Fruit fly (Drosophila melanogaster) whole organism, wandering third instar larva: ENCODE results near the gene CG10730.

Experiments used
- Abd-B ChIP-seq: fragments of >200 bp; optimal IDR thresholded peaks from 2 replicates; lab custom pipeline; 2017; ENCODE audit warnings: missing biosample characterization, missing genetic modification characterization
- CG32264 ChIP-seq: fragments of 200-800 bp; sonication (Bioruptor generic); optimal IDR thresholded peaks from 2 replicates; lab custom pipeline; 2016; ENCODE audit warnings: missing biosample characterization, missing genetic modification characterization
- CG9705 ChIP-seq: fragments of 200-800 bp; sonication (Bioruptor generic); optimal IDR thresholded peaks from 2 replicates; lab custom pipeline; 2018; ENCODE audit warnings: missing biosample characterization, mild to moderate bottlenecking, missing genetic modification characterization
- CrebA ChIP-seq: fragments of 200-800 bp; sonication (Bioruptor generic); optimal IDR thresholded peaks from 2 replicates; lab custom pipeline; 2016; ENCODE audit warnings: missing biosample characterization, mild to moderate bottlenecking, missing genetic modification characterization, borderline replicate concordance
- Dfd ChIP-seq: fragments of >200 bp; optimal IDR thresholded peaks from 2 replicates; lab custom pipeline; 2017; ENCODE audit warnings: missing biosample characterization, missing genetic modification characterization
- Dif ChIP-seq: fragments of 200-275, 200-300 bp; sonication (Bioruptor generic); optimal IDR thresholded peaks from 2 replicates; lab custom pipeline; 2018; ENCODE audit warnings: missing biosample characterization, missing genetic modification characterization; ENCODE audit not compliant: partially characterized antibody
- GATAd ChIP-seq: sonication (Bioruptor generic); optimal IDR thresholded peaks from 2 replicates; lab custom pipeline; 2016; ENCODE audit warnings: missing biosample characterization, missing genetic modification characterization
- HLH106 ChIP-seq: fragments of 200-800 bp; optimal IDR thresholded peaks from 3 replicates; lab custom pipeline; 2019; ENCODE audit warnings: missing biosample characterization, mild to moderate bottlenecking, missing genetic modification characterization, moderate library complexity
- Hnf4 ChIP-seq: fragments of 200-800 bp; sonication (Bioruptor generic); optimal IDR thresholded peaks from 2 replicates; lab custom pipeline; 2016; ENCODE audit warnings: missing biosample characterization, mild to moderate bottlenecking, missing genetic modification characterization
- Hr78 ChIP-seq: fragments of >200 bp; optimal IDR thresholded peaks from 2 replicates; lab custom pipeline; 2017; ENCODE audit warnings: missing biosample characterization, missing genetic modification characterization
- Hr83 ChIP-seq: fragments of 200-300 bp; sonication (Bioruptor generic); optimal IDR thresholded peaks from 2 replicates; lab custom pipeline; 2016; ENCODE audit warnings: missing biosample characterization, mild to moderate bottlenecking, missing genetic modification characterization, moderate library complexity; ENCODE audit not compliant: poor library complexity, severe bottlenecking
- Jra ChIP-seq: sonication (Bioruptor generic); optimal IDR thresholded peaks from 2 replicates; lab custom pipeline; 2016; ENCODE audit warnings: missing biosample characterization, missing genetic modification characterization
- Mio ChIP-seq: sonication (Bioruptor generic); optimal IDR thresholded peaks from 2 replicates; lab custom pipeline; 2016; ENCODE audit warnings: missing biosample characterization, missing genetic modification characterization
- Myc ChIP-seq: fragments of >200 bp; optimal IDR thresholded peaks from 2 replicates; lab custom pipeline; 2017
- N ChIP-seq: fragments of >200 bp; optimal IDR thresholded peaks from 2 replicates; lab custom pipeline; 2018; ENCODE audit warnings: missing biosample characterization, missing external identifiers, missing genetic modification characterization
- OdsH ChIP-seq: fragments of 200-800 bp; sonication (Bioruptor generic); optimal IDR thresholded peaks from 2 replicates; lab custom pipeline; 2016; ENCODE audit warnings: missing biosample characterization, mild to moderate bottlenecking, missing genetic modification characterization
- Rel ChIP-seq, 2 experiments: fragments of 200-800 bp; sonication (Bioruptor generic) in 1 of 2; optimal IDR thresholded peaks; 2 replicates in 1 of 2; 3 replicates in 1 of 2; lab custom pipeline; 2016 to 2019; ENCODE audit warnings: mild to moderate bottlenecking in 2 of 2, missing biosample characterization in 2 of 2, missing genetic modification characterization in 2 of 2, moderate library complexity in 1 of 2
- Sp1 ChIP-seq: fragments of 200-800 bp; sonication (Bioruptor generic); optimal IDR thresholded peaks from 3 replicates; lab custom pipeline; 2019; ENCODE audit warnings: missing biosample characterization, mild to moderate bottlenecking, missing genetic modification characterization, moderate library complexity
- Vsx2 ChIP-seq: fragments of 200-300, 225-300 bp; sonication (Bioruptor generic); optimal IDR thresholded peaks from 2 replicates; lab custom pipeline; 2018; ENCODE audit warnings: missing biosample characterization, missing genetic modification characterization; ENCODE audit not compliant: partially characterized antibody
- br ChIP-seq: fragments of 200-800 bp; sonication (Bioruptor generic); optimal IDR thresholded peaks from 2 replicates; lab custom pipeline; 2016; ENCODE audit warnings: missing biosample characterization, missing genetic modification characterization
- brk ChIP-seq: fragments of 200-800 bp; sonication (Bioruptor generic); optimal IDR thresholded peaks from 2 replicates; lab custom pipeline; 2016; ENCODE audit warnings: missing biosample characterization, mild to moderate bottlenecking, missing genetic modification characterization
- dl ChIP-seq, 2 experiments: fragments of 175-275, 200-275 bp in 1 of 2; fragments of 200-275 bp in 1 of 2; sonication (Bioruptor generic); optimal IDR thresholded peaks; lab custom pipeline; 2018; ENCODE audit warnings: mild to moderate bottlenecking in 2 of 2, missing biosample characterization in 2 of 2, missing genetic modification characterization in 2 of 2, moderate library complexity in 2 of 2; ENCODE audit not compliant: partially characterized antibody in 2 of 2, insufficient read depth in 1 of 2
- dmrt93B ChIP-seq: fragments of 200-800 bp; sonication (Bioruptor generic); optimal IDR thresholded peaks from 2 replicates; lab custom pipeline; 2018; ENCODE audit warnings: missing biosample characterization, mild to moderate bottlenecking, missing genetic modification characterization
- dsf ChIP-seq: sonication (Bioruptor generic); optimal IDR thresholded peaks from 2 replicates; lab custom pipeline; 2016; ENCODE audit warnings: missing biosample characterization, missing genetic modification characterization, borderline replicate concordance
- ey ChIP-seq: fragments of 200-800 bp; sonication (Bioruptor generic); optimal IDR thresholded peaks from 2 replicates; lab custom pipeline; 2016; ENCODE audit warnings: missing biosample characterization, missing genetic modification characterization
- foxo ChIP-seq, 2 experiments: fragments of 200-800 bp; sonication (Bioruptor generic); optimal IDR thresholded peaks; 2 replicates in 1 of 2; 3 replicates in 1 of 2; lab custom pipeline; 2016 to 2017; ENCODE audit warnings: missing biosample characterization in 2 of 2, missing genetic modification characterization in 2 of 2
- fru ChIP-seq: fragments of 200-800 bp; sonication (Bioruptor generic); optimal IDR thresholded peaks from 3 replicates; lab custom pipeline; 2016; ENCODE audit warnings: missing biosample characterization, mild to moderate bottlenecking, missing genetic modification characterization
- h ChIP-seq: fragments of 200-800 bp; sonication (Bioruptor generic); optimal IDR thresholded peaks from 3 replicates; lab custom pipeline; 2016; ENCODE audit warnings: missing biosample characterization, mild to moderate bottlenecking, missing genetic modification characterization
- jim ChIP-seq: fragments of 175-275, 200-325 bp; sonication (Bioruptor generic); optimal IDR thresholded peaks from 2 replicates; lab custom pipeline; 2016; ENCODE audit warnings: missing biosample characterization, mild to moderate bottlenecking, missing genetic modification characterization
- lola ChIP-seq: fragments of >200 bp; optimal IDR thresholded peaks from 2 replicates; lab custom pipeline; 2017; ENCODE audit warnings: missing biosample characterization, missing genetic modification characterization
- pan ChIP-seq: fragments of >200 bp; optimal IDR thresholded peaks from 2 replicates; lab custom pipeline; 2017
- psq ChIP-seq: fragments of 200-800 bp; sonication (Bioruptor generic); optimal IDR thresholded peaks from 3 replicates; lab custom pipeline; 2017; ENCODE audit warnings: missing biosample characterization, mild to moderate bottlenecking, missing genetic modification characterization, moderate library complexity
- rgr ChIP-seq: fragments of 200-800 bp; sonication (Bioruptor generic); optimal IDR thresholded peaks from 3 replicates; lab custom pipeline; 2016; ENCODE audit warnings: missing biosample characterization, mild to moderate bottlenecking, missing genetic modification characterization
- sage ChIP-seq: fragments of 200-800 bp; sonication (Bioruptor generic); optimal IDR thresholded peaks from 2 replicates; lab custom pipeline; 2016; ENCODE audit warnings: missing biosample characterization, mild to moderate bottlenecking, missing genetic modification characterization
- sv ChIP-seq: fragments of 200-800 bp; sonication (Bioruptor generic); optimal IDR thresholded peaks from 3 replicates; lab custom pipeline; 2016; ENCODE audit warnings: missing biosample characterization, missing genetic modification characterization
- tai ChIP-seq: sonication (Bioruptor generic); optimal IDR thresholded peaks from 2 replicates; lab custom pipeline; 2016; ENCODE audit warnings: missing biosample characterization, missing genetic modification characterization
- usp ChIP-seq: fragments of >200 bp; optimal IDR thresholded peaks from 2 replicates; lab custom pipeline; 2017; ENCODE audit warnings: missing biosample characterization, missing genetic modification characterization
- woc ChIP-seq: sonication (Bioruptor generic); optimal IDR thresholded peaks from 2 replicates; lab custom pipeline; 2016; ENCODE audit warnings: missing biosample characterization, mild to moderate bottlenecking, missing genetic modification characterization

The CG10730 gene

dm6 chr2L:20061018-20061657 lies 10.9 kb downstream of the CG10730 start, which contains the start of the genes barr and lok:
Gene barr (minus strand): TSS chr2L:20061370.
Gene lok (plus strand): TSS chr2L:20061422.
- peak; percentile 52 for TF ChIP-seq h (GFP tag; lab: Kevin White, UChicago)
- no peak for TF ChIP-seq dl (GFP tag; optimal IDR thresholded peaks at IDR 0.05; lab: Kevin White, UChicago; ENCODE audit: insufficient read depth in 1 of 2, partially characterized antibody in 2 of 2)
- TF ChIP-seq fru = peak; percentile 62
- no peak for TF ChIP-seq Mio
- TF ChIP-seq Dfd (GFP tag; lab: Kevin White, UChicago) = no peak
- TF ChIP-seq Myc = peak; percentile 94
- peak; percentile 73 for TF ChIP-seq woc
- peak; percentile 57 for TF ChIP-seq Jra (GFP tag; lab: Kevin White, UChicago)
- TF ChIP-seq br (GFP tag; lab: Kevin White, UChicago) = peak; percentile 20
- TF ChIP-seq brk (GFP tag; lab: Kevin White, UChicago) = no peak
- TF ChIP-seq GATAd (GFP tag; lab: Kevin White, UChicago) = peak; percentile 14
- no peak for TF ChIP-seq CG32264 (GFP tag; lab: Kevin White, UChicago)
- no peak for TF ChIP-seq CrebA (GFP tag; lab: Kevin White, UChicago)
- TF ChIP-seq Dif (GFP tag; lab: Kevin White, UChicago) = no peak
- TF ChIP-seq Abd-B (GFP tag; lab: Kevin White, UChicago) = no peak
- TF ChIP-seq sv (GFP tag; lab: Kevin White, UChicago) = peak; percentile 65
- TF ChIP-seq lola (GFP tag; lab: Kevin White, UChicago) = no peak
- TF ChIP-seq Hr78 (GFP tag; lab: Kevin White, UChicago) = no peak
- peak; percentile 37 for TF ChIP-seq ey (GFP tag; lab: Kevin White, UChicago)
- TF ChIP-seq rgr (GFP tag; lab: Kevin White, UChicago) = peak; percentile 44
- peak; percentile 48 for TF ChIP-seq psq (GFP tag; lab: Kevin White, UChicago)
- peak; percentile 23 for TF ChIP-seq dsf (GFP tag; lab: Kevin White, UChicago)
- TF ChIP-seq Hr83 (GFP tag; lab: Kevin White, UChicago) = no peak
- TF ChIP-seq Sp1 (GFP tag; lab: Kevin White, UChicago) = peak; percentile 41
- no peak for TF ChIP-seq Rel (GFP tag; optimal IDR thresholded peaks at IDR 0.05; lab: Kevin White, UChicago)
- TF ChIP-seq Rel (tag; optimal IDR thresholded peaks at IDR 0.05; lab: Kevin White, UChicago) = peak; percentile 31
- TF ChIP-seq CG9705 (GFP tag; lab: Kevin White, UChicago) = peak; percentile 44
- no peak for TF ChIP-seq jim (GFP tag; lab: Kevin White, UChicago)
- TF ChIP-seq OdsH = peak; percentile 16
- TF ChIP-seq Hnf4 (GFP tag; lab: Kevin White, UChicago) = no peak
- TF ChIP-seq usp = no peak
- TF ChIP-seq dmrt93B = peak; percentile 45
- TF ChIP-seq Vsx2 (GFP tag; lab: Kevin White, UChicago) = no peak
- TF ChIP-seq tai = no peak
- TF ChIP-seq N (GFP tag; lab: Kevin White, UChicago) = no peak
- TF ChIP-seq foxo (GFP tag; optimal IDR thresholded peaks at IDR 0.05; lab: Kevin White, UChicago) = peak in 1 of 2 experiments; percentile 70
- no peak for TF ChIP-seq sage (GFP tag; lab: Kevin White, UChicago)
- TF ChIP-seq pan (lab: Kevin White, UChicago) = no peak
- TF ChIP-seq HLH106 (tag; lab: Kevin White, UChicago) = peak; percentile 64

- TF ChIP-seq dl (GFP tag; optimal IDR thresholded peaks at IDR 0.05; lab: Kevin White, UChicago; ENCODE audit: insufficient read depth in 1 of 2, partially characterized antibody in 2 of 2) = no peak
- peak; percentile 94 for TF ChIP-seq Dfd (GFP tag; lab: Kevin White, UChicago)
Measured at dm6 chr2L:20057391-20057790, 14.6 kb downstream of the CG10730 start.
